Worm (Caenorhabditis elegans) whole organism, midembryonic: ENCODE results near the gene F08F8.10.

Experiments
- T22C8.4 ChIP-seq: fragments of 200-800 bp; sonication (Bioruptor generic); IDR thresholded peaks from 2 replicates; pipeline ENCODE4 v1.3.6; 2022; ENCODE audit warnings: missing genetic modification characterization, missing compliant biosample characterization
- cog-1 ChIP-seq: sonication (generic microtip); optimal IDR thresholded peaks from 2 replicates; lab custom pipeline; 2016; ENCODE audit warnings: missing genetic modification characterization, missing compliant biosample characterization
- flt-1 ChIP-seq: fragments of 200-800 bp; sonication (Bioruptor generic); IDR thresholded peaks from 2 replicates; pipeline ENCODE4 v1.3.6; 2022; ENCODE audit warnings: missing genetic modification characterization, missing compliant biosample characterization
- klf-2 ChIP-seq: fragments of 200-800 bp; sonication (Bioruptor generic); conservative IDR thresholded peaks from 2 replicates; pipeline ENCODE4 v1.3.6; 2022; ENCODE audit warnings: missing genetic modification reagents, missing genetic modification characterization, missing compliant biosample characterization
- med-1 ChIP-seq: sonication (generic microtip); optimal IDR thresholded peaks from 2 replicates; lab custom pipeline; 2017; ENCODE audit warnings: missing genetic modification characterization, mild to moderate bottlenecking, missing compliant biosample characterization, antibody characterized with exemption, missing genetic modification reagents; ENCODE audit not compliant: insufficient read depth
- ref-1 ChIP-seq: fragments of 200-800 bp; sonication (Bioruptor generic); conservative IDR thresholded peaks from 2 replicates; pipeline ENCODE4 v1.3.6; 2022; ENCODE audit warnings: missing genetic modification reagents, missing genetic modification characterization, missing compliant biosample characterization
- tab-1 ChIP-seq: fragments of 200-800 bp; sonication (Bioruptor generic); IDR thresholded peaks from 2 replicates; pipeline ENCODE4 v1.3.6; 2022; ENCODE audit warnings: missing genetic modification characterization, missing compliant biosample characterization
- ztf-23 ChIP-seq: fragments of 200-800 bp; sonication (Bioruptor generic); IDR thresholded peaks from 2 replicates; pipeline ENCODE4 v1.3.6; 2022; ENCODE audit warnings: missing genetic modification reagents, missing genetic modification characterization, missing compliant biosample characterization
- ztf-29 ChIP-seq: fragments of 200-800 bp; sonication (Bioruptor generic); IDR thresholded peaks from 2 replicates; pipeline ENCODE4 v1.3.6; 2022; ENCODE audit warnings: missing genetic modification reagents, missing genetic modification characterization, missing compliant biosample characterization

F08F8.10 gene

DNA sequence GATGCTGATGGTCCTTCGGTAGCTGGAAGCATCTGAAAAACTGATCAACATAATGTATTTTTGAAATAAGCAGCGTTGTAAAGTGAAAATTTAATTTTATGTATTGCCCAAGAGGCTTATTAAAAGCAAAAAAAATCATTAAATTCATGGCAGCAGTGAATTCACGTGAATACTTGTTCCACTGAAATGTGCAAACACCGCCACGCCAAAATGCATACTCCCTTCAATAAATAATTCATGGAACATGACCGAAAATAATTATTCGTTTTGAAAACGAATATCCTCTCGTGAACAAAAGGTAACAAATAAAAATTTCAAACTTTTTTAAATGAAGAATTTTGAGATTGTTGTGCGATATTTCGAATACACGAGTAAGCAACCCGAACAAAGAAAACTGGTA lies at the start of gene F08F8.10:
Gene F08F8.10 (minus strand): TSS at position 38 of the 400 bp plus-strand sequence.
- TF ChIP-seq ztf-23 (peak; percentile 17; the same call in 1 of the 2 replicates), ztf-29 (GFP tag; lab: Robert Waterston, UW) (no peak), cog-1 (peak; percentile 19)

DNA sequence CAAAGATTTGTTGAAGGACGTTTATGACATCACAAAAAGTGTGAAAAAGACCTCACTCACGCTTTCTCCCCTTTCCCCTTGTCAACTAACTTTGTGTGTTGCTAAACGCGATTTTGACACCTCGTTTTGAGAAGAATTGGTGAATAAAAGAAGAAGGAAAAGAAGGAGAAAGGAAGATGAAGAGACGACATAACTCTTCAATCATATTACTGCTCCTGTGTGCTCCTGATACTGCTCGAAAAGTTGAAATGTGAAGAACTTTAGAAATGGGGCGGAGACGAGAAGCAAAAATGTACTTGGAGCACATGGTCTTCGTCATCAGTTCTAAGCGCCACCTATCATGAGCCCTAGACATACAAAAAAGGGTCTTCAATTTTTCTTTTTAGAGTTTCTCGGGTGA lies 41.8 kb upstream of the F08F8.10 start:
- no peak for TF ChIP-seq ztf-29 (GFP tag; lab: Robert Waterston, UW)
- TF ChIP-seq tab-1 (GFP tag; lab: Robert Waterston, UW) = no peak
- TF ChIP-seq ref-1 (GFP tag; lab: Robert Waterston, UW) = no peak
- TF ChIP-seq ztf-23 = no peak

DNA sequence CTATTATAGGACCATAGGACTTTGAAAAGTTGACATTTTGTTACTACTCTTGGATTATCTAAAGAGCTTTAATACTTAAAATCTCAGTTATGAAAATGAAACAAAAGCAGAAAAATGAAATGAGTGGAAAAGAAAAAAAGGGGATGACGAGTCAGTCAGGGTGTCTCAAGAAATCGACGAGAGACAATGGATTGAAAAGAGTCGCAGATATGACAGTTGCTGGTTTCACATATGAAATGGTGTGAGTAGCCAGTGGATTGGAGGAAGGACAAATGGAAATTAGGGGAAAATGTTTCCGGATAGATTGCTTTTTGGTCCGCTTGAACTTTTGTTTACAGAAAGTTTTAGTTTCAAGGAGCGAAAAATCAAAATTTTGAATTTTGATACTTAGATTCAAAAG lies 40.0 kb upstream of the F08F8.10 start:
- TF ChIP-seq klf-2 (GFP tag; lab: Robert Waterston, UW) = no peak
- no peak for TF ChIP-seq T22C8.4 (GFP tag; lab: Robert Waterston, UW)
- TF ChIP-seq med-1 (GFP tag; lab: Kevin White, UChicago) = no peak
- no peak for TF ChIP-seq flt-1
- no peak for TF ChIP-seq tab-1 (GFP tag; lab: Robert Waterston, UW)
- TF ChIP-seq cog-1 = no peak

DNA sequence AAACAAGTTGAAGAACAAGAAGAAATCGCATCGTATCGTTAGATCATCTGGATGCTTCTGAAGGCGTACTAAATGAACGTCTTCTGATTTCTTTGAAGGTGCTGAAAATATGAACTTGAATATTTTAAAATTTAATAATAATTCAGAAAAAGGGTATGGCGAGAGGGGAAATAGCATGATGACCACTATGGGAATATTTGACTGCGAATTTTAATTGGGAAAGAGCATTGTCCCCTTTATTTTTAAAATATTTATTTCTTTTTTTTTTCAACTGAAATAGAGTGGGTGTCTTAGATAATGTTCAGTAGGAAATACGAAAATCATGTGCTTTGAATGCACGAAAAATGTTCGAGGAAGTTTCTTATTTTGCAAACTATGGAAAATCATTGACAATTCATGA lies 38.2 kb upstream of the F08F8.10 start, which contains the start of gene lgc-50:
Gene lgc-50 (minus strand): TSS at position 101 of the 400 bp plus-strand sequence.
- TF ChIP-seq ref-1 (GFP tag; lab: Robert Waterston, UW) (no peak), ztf-23 (no peak), klf-2 (GFP tag; lab: Robert Waterston, UW) (no peak), tab-1 (GFP tag; lab: Robert Waterston, UW) (no peak), T22C8.4 (GFP tag; lab: Robert Waterston, UW) (no peak), flt-1 (no peak), cog-1 (no peak), ztf-29 (GFP tag; lab: Robert Waterston, UW) (no peak), med-1 (GFP tag; lab: Kevin White, UChicago) (no peak)

DNA sequence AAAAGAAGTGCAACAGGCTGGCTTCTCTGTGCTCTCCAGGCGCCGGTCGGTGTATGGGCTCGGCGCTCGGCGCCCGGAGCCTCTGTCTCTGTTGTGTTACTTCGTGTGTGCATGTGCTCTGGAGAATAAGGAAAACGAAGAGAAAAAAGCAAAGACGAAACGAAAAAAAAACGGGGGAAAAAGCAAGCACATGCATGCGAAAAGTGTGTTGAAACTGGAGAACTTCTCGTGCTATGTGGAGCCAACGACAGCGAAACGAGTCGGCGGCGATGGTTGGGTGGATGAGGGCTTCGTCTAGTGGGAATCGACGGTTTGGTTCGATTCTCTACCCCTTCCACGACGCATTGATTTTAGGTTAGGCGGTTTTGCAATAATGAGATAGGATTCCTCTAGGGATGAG lies 30.2 kb upstream of the F08F8.10 start:
- TF ChIP-seq ztf-23 = 0 out of 2 replicates have a peak, but pooled peaks have one; percentile 33
- no peak for TF ChIP-seq flt-1
- TF ChIP-seq tab-1 (GFP tag; lab: Robert Waterston, UW) = no peak
- no peak for TF ChIP-seq ref-1 (GFP tag; lab: Robert Waterston, UW)
- no peak for TF ChIP-seq med-1 (GFP tag; lab: Kevin White, UChicago)
- TF ChIP-seq cog-1 = no peak
- no peak for TF ChIP-seq klf-2 (GFP tag; lab: Robert Waterston, UW)
- no peak for TF ChIP-seq T22C8.4 (GFP tag; lab: Robert Waterston, UW)
- no peak for TF ChIP-seq ztf-29 (GFP tag; lab: Robert Waterston, UW)

DNA sequence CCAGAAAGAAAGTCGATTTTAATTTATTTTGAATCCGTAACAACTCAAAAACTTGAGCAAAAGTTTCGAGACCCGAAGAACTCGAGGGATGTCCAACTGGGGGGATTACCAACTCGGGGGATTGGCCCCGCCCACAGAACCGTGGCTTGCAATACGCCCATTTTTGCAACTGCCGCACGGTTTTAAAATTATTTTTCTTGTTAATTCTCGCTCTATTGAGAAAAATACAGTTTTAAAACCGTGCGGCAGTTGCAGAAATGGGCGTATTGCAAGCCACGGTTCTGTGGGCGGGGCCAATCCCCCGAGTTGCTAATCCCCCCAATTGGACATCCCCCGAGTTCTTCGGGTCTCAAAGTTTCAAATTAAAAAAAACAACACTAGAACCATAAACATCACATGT lies 29.3 kb upstream of the F08F8.10 start:
- 0 out of 2 replicates have a peak, but pooled peaks have one; percentile 50 for TF ChIP-seq flt-1
- TF ChIP-seq ztf-23 = 0 out of 2 replicates have a peak, but pooled peaks have one; percentile 37

DNA sequence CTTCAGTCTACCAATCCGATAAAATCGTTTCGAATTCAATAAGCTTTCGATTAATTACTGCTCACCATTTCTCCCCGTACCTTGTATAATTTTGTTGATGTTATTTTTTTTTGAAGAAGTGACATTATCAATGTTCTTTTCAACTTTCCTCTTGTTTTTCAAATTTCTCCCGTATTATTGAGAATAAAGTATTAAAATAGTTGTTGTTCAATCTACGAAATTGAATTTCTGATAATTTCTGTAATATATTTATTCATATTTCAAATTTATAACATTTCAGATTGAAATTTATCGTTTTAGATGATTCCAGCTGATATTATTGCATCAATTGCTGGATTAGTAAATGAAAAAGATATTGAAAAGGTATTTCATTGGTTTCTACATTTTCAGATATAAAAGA lies 28.7 kb upstream of the F08F8.10 start, which contains the start of gene trd-1:
Gene trd-1 (plus strand): TSS at position 301 of the 400 bp plus-strand sequence.
- no peak for TF ChIP-seq ref-1 (GFP tag; lab: Robert Waterston, UW)
- TF ChIP-seq flt-1 = no peak
- no peak for TF ChIP-seq T22C8.4 (GFP tag; lab: Robert Waterston, UW)
- TF ChIP-seq ztf-29 (GFP tag; lab: Robert Waterston, UW) = no peak
- TF ChIP-seq tab-1 (GFP tag; lab: Robert Waterston, UW) = no peak
- no peak for TF ChIP-seq ztf-23
- no peak for TF ChIP-seq med-1 (GFP tag; lab: Kevin White, UChicago)
- no peak for TF ChIP-seq klf-2 (GFP tag; lab: Robert Waterston, UW)
- TF ChIP-seq cog-1 = no peak

DNA sequence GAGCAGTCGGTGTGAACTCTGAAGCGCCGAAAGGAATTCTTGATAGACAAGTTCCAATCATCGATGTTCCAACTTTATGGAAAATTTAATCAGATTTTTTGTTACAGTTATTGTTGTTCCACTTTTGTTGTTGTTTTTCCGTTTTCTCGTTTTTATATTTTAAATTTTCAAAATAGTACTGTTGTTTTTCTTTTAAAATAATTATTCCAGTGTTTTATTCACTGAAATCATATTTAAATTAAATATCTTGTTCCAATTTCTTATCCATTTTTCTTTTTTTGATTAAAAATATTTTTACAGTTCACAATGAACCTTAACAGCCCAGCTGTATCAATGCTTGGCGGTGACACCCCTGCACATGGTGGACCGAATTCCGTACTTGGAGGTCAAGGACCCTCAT lies 26.5 kb upstream of the F08F8.10 start, which contains the start of gene tbp-1:
Gene tbp-1 (plus strand): TSS at position 301 of the 400 bp plus-strand sequence.
- TF ChIP-seq ztf-29 (GFP tag; lab: Robert Waterston, UW) (no peak), ztf-23 (no peak), ref-1 (GFP tag; lab: Robert Waterston, UW) (no peak), flt-1 (no peak), med-1 (GFP tag; lab: Kevin White, UChicago) (no peak), cog-1 (no peak), klf-2 (GFP tag; lab: Robert Waterston, UW) (no peak), T22C8.4 (GFP tag; lab: Robert Waterston, UW) (no peak), tab-1 (GFP tag; lab: Robert Waterston, UW) (no peak)

DNA sequence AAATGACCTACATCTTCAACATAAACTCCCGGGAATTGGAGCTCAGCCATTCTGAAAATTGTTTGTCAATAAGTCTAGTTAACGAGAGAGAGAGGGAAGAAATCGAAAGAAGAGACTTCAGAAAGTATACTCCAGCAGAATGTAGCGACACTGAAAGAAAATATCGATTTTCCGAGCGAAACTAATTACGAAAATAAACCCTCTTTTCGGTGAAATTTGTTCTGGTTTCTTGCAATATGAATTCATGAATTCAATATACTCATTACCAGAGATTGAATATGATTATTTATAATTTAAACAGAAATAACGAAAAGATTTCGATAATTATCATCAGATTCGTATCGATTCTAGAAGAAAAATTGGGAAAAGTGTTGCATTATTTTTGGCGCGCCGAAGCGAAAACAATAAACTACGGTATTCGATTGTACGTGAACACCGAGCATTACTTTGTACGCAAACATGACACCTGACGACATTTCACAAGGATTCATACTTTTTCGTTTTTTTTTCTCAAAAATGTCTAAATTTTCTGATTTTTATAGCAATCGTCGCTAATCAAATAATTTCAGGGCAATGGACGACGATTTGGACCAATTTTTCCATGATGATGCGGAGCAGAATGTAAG lies 24.5 kb upstream of the F08F8.10 start, which contains the start of the genes hmg-4 and T20B12.3:
Gene hmg-4 (minus strand): TSS at position 51 of the 626 bp plus-strand sequence.
Gene T20B12.3 (plus strand): TSS at position 570 of the 626 bp plus-strand sequence.
- TF ChIP-seq ref-1 (GFP tag; lab: Robert Waterston, UW) = no peak

DNA sequence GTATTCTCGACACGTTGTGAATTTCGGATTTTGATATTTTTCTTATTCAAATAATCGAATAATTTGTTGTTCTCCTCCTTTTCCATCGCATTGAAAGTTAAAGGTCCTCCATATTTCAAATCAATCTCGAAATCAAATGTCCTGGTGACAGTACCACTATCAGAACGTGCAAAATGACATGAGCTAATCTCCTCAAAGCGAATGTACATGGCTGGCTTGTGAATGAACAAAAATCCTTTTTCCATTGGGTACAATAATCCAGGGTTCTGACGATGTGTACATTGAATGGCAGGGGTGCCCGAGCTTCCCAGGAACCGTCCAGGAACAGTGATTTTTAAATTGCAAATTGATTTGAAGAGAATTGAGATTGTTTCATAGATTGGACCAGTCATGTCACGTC lies 22.9 kb upstream of the F08F8.10 start:
- no peak for TF ChIP-seq ztf-29 (GFP tag; lab: Robert Waterston, UW)
- TF ChIP-seq cog-1 = no peak
- TF ChIP-seq flt-1 = no peak
- no peak for TF ChIP-seq med-1 (GFP tag; lab: Kevin White, UChicago)
- no peak for TF ChIP-seq ref-1 (GFP tag; lab: Robert Waterston, UW)
- TF ChIP-seq ztf-23 = no peak
